Worm (Caenorhabditis elegans): ENCODE data around the gene tdo-2.
A peak's percentile ranks its signal among the peaks of the same experiment; 100 is the strongest.

Gene tdo-2

ce11 chrIII:5965839-5966463 lies 46.2 kb upstream of the tdo-2 start, which contains the start of gene dct-6:
TSS of gene dct-6 (plus strand) at chrIII:5966413.
- TF ChIP-seq lin-14 (GFP tag; optimal IDR thresholded peaks at IDR 0.05) (no peak), unc-30 (tag; optimal IDR thresholded peaks at IDR 0.05) (no peak), mdl-1 (tag; optimal IDR thresholded peaks at IDR 0.05) (no peak), nhr-19 (GFP tag; conservative IDR thresholded peaks at IDR 0.05) (no peak), elt-3 (tag; optimal IDR thresholded peaks at IDR 0.05) (no peak), snpc-4 (tag; optimal IDR thresholded peaks at IDR 0.05) (no peak), xbp-1 (tag; optimal IDR thresholded peaks at IDR 0.05) (no peak), dpl-1 (GFP tag; optimal IDR thresholded peaks at IDR 0.05) (no peak), pag-3 (tag; optimal IDR thresholded peaks at IDR 0.05; ENCODE audit: borderline replicate concordance, insufficient read depth) (no peak), ceh-8 (GFP tag; optimal IDR thresholded peaks at IDR 0.05) (no peak), ceh-88 (GFP tag; IDR thresholded peaks at IDR 0.05) (no peak), sox-4 (tag; optimal IDR thresholded peaks at IDR 0.05) (no peak), nhr-85 (tag) (no peak), tbx-2 (tag; optimal IDR thresholded peaks at IDR 0.05) (no peak), fkh-10 (GFP tag; optimal IDR thresholded peaks at IDR 0.05) (no peak), jun-1 (tag; optimal IDR thresholded peaks at IDR 0.05) (no peak), nhr-11 (tag; optimal IDR thresholded peaks at IDR 0.05) (no peak)

- TF ChIP-seq Y116A8C.19 (tag; optimal IDR thresholded peaks at IDR 0.05; ENCODE audit: borderline replicate concordance) = no peak
- TF ChIP-seq nhr-85 (tag) = peak; percentile 64
- no peak for TF ChIP-seq mep-1 (tag; optimal IDR thresholded peaks at IDR 0.05)
- no peak for TF ChIP-seq C16A3.4 (tag; optimal IDR thresholded peaks at IDR 0.05)
- TF ChIP-seq elt-3 (tag; optimal IDR thresholded peaks at IDR 0.05) = no peak
- TF ChIP-seq dsc-1 (tag; optimal IDR thresholded peaks at IDR 0.05) = no peak
- TF ChIP-seq lin-14 (GFP tag; optimal IDR thresholded peaks at IDR 0.05) = peak; percentile 3
- TF ChIP-seq snpc-4 (tag; optimal IDR thresholded peaks at IDR 0.05) = no peak
- TF ChIP-seq lir-3 (tag; optimal IDR thresholded peaks at IDR 0.05; ENCODE audit: poor library complexity) = no peak
- TF ChIP-seq nhr-237 (tag; optimal IDR thresholded peaks at IDR 0.05) = no peak
- TF ChIP-seq lin-15B (tag; optimal IDR thresholded peaks at IDR 0.05) = no peak
- TF ChIP-seq mab-9 (GFP tag; IDR thresholded peaks at IDR 0.05) = no peak
- no peak for TF ChIP-seq ama-1 (optimal IDR thresholded peaks at IDR 0.05)
- TF ChIP-seq unc-98 (GFP tag; IDR thresholded peaks at IDR 0.05) = no peak
- TF ChIP-seq C34B4.2 (tag; optimal IDR thresholded peaks at IDR 0.05) = no peak
Observed at ce11 chrIII:5965368-5965767, 45.6 kb upstream of the tdo-2 start.

ce11 chrIII:5964058-5964632 lies 44.4 kb upstream of the tdo-2 start:
- TF ChIP-seq nhr-71 (tag; optimal IDR thresholded peaks at IDR 0.05) (peak; percentile 20), lin-14 (GFP tag; optimal IDR thresholded peaks at IDR 0.05) (peak; percentile 40), lsy-2 (tag; optimal IDR thresholded peaks at IDR 0.05) (peak in 1 of 2 experiments; percentile 24), nhr-28 (tag; optimal IDR thresholded peaks at IDR 0.05) (no peak), mef-2 (tag; optimal IDR thresholded peaks at IDR 0.05) (no peak), ceh-88 (GFP tag; IDR thresholded peaks at IDR 0.05) (no peak), elt-3 (tag; optimal IDR thresholded peaks at IDR 0.05) (peak in 3 of 6 experiments; percentile 10 to 53 (median 11)), mdl-1 (tag; optimal IDR thresholded peaks at IDR 0.05) (no peak), unc-130 (tag; optimal IDR thresholded peaks at IDR 0.05) (no peak), ceh-63 (GFP tag; optimal IDR thresholded peaks at IDR 0.05) (no peak), nhr-90 (tag; optimal IDR thresholded peaks at IDR 0.05; ENCODE audit: poor library complexity) (no peak), aha-1 (tag; optimal IDR thresholded peaks at IDR 0.05) (no peak), nhr-85 (tag) (peak; percentile 72), blmp-1 (tag; optimal IDR thresholded peaks at IDR 0.05) (peak; percentile 91), ets-5 (GFP tag; IDR thresholded peaks at IDR 0.05) (no peak), fos-1 (tag; optimal IDR thresholded peaks at IDR 0.05) (no peak), nhr-20 (tag; optimal IDR thresholded peaks at IDR 0.05) (peak; percentile 9), nhr-77 (tag; optimal IDR thresholded peaks at IDR 0.05) (no peak), ztf-4 (tag; optimal IDR thresholded peaks at IDR 0.05) (no peak), snu-23 (GFP tag; optimal IDR thresholded peaks at IDR 0.05) (peak; percentile 6)

Data from whole organism, L1 larva.